Fruit fly (Drosophila melanogaster) whole organism, embryonic: Measurements from ENCODE around the gene p115.

Source experiments
- Abd-B ChIP-seq: fragments of 200-800 bp; sonication (Bioruptor generic); optimal IDR thresholded peaks from 2 replicates; lab custom pipeline; 2018; ENCODE audit warnings: missing biosample characterization, mild to moderate bottlenecking, missing genetic modification characterization, moderate library complexity
- Antp ChIP-seq: fragments of 200-800 bp; sonication (Bioruptor generic); optimal IDR thresholded peaks from 3 replicates; lab custom pipeline; 2016; ENCODE audit warnings: missing biosample characterization, missing genetic modification characterization
- Atf-2 ChIP-seq: fragments of 200-800 bp; sonication (Bioruptor generic); optimal IDR thresholded peaks from 2 replicates; lab custom pipeline; 2016; ENCODE audit warnings: missing biosample characterization, missing genetic modification characterization
- Atf3 ChIP-seq: fragments of 200-800 bp; sonication (Bioruptor generic); optimal IDR thresholded peaks from 3 replicates; lab custom pipeline; 2016; ENCODE audit warnings: missing biosample characterization, missing genetic modification characterization
- Bteb2 ChIP-seq: fragments of 200-800 bp; sonication (Bioruptor generic); optimal IDR thresholded peaks from 2 replicates; lab custom pipeline; 2016; ENCODE audit warnings: missing biosample characterization, missing genetic modification characterization
- CG11247 ChIP-seq: fragments of 200-800 bp; sonication (Bioruptor generic); IDR thresholded peaks from 2 replicates; pipeline ENCODE4 v1.3.6; 2022; ENCODE audit warnings: missing biosample characterization, missing genetic modification characterization
- CG1233 ChIP-seq: fragments of 200-800 bp; sonication (Bioruptor generic); optimal IDR thresholded peaks from 4 replicates; lab custom pipeline; 2018; ENCODE audit warnings: missing biosample characterization, mild to moderate bottlenecking, missing genetic modification characterization
- CG12942 ChIP-seq: fragments of 200-800 bp; sonication (Bioruptor generic); optimal IDR thresholded peaks from 3 replicates; lab custom pipeline; 2016; ENCODE audit warnings: missing biosample characterization, missing genetic modification characterization
- CG13296 ChIP-seq: fragments of 200-800 bp; sonication (Bioruptor generic); optimal IDR thresholded peaks from 3 replicates; lab custom pipeline; 2018; ENCODE audit warnings: missing biosample characterization, mild to moderate bottlenecking, missing genetic modification characterization
- CG14050 ChIP-seq: fragments of 200-800 bp; sonication (Bioruptor generic); IDR thresholded peaks from 3 replicates; pipeline ENCODE4 v1.3.6; 2022; ENCODE audit warnings: missing biosample characterization, missing genetic modification characterization
- CG17568 ChIP-seq: fragments of 200-800 bp; sonication (Bioruptor generic); optimal IDR thresholded peaks from 2 replicates; lab custom pipeline; 2018; ENCODE audit warnings: missing biosample characterization, mild to moderate bottlenecking, missing genetic modification characterization, moderate library complexity
- CG17612 ChIP-seq: fragments of 200-800 bp; sonication (Bioruptor generic); IDR thresholded peaks from 2 replicates; pipeline ENCODE4 v1.3.6; 2022; ENCODE audit warnings: missing biosample characterization, missing genetic modification characterization
- CG2202 ChIP-seq: fragments of 200-800 bp; sonication (Bioruptor generic); optimal IDR thresholded peaks from 2 replicates; lab custom pipeline; 2018; ENCODE audit warnings: missing biosample characterization, mild to moderate bottlenecking, missing genetic modification characterization
- CG3065 ChIP-seq: fragments of 200-800 bp; sonication (Bioruptor generic); optimal IDR thresholded peaks from 2 replicates; lab custom pipeline; 2016; ENCODE audit warnings: missing biosample characterization, missing genetic modification characterization
- CG3407 ChIP-seq: fragments of 200-800 bp; sonication (Bioruptor generic); optimal IDR thresholded peaks from 2 replicates; lab custom pipeline; 2018; ENCODE audit warnings: missing biosample characterization, mild to moderate bottlenecking, missing genetic modification characterization
- CG3726 ChIP-seq: fragments of 200-800 bp; sonication (Bioruptor generic); IDR thresholded peaks from 3 replicates; pipeline ENCODE4, ENCODE4 v1.3.6; 2022; ENCODE audit warnings: missing biosample characterization, missing genetic modification characterization
- CG3838 ChIP-seq: fragments of 200-800 bp; sonication (Bioruptor generic); optimal IDR thresholded peaks from 3 replicates; lab custom pipeline; 2016; ENCODE audit warnings: missing biosample characterization, missing genetic modification characterization
- CG4282 ChIP-seq: fragments of 200-800 bp; sonication (Bioruptor generic); optimal IDR thresholded peaks from 2 replicates; lab custom pipeline; 2016; ENCODE audit warnings: missing biosample characterization, missing genetic modification characterization
- CG6813 ChIP-seq: fragments of 200-800 bp; sonication (Bioruptor generic); optimal IDR thresholded peaks from 2 replicates; lab custom pipeline; 2017; ENCODE audit warnings: missing biosample characterization, missing genetic modification characterization, mild to moderate bottlenecking, moderate library complexity, missing genetic modification reagents
- CG7372 ChIP-seq: fragments of 200-800 bp; sonication (Bioruptor generic); IDR thresholded peaks from 2 replicates; pipeline ENCODE4 v1.3.6; 2022; ENCODE audit warnings: missing biosample characterization, missing genetic modification characterization
- CG8281 ChIP-seq: fragments of 200-800 bp; sonication (Bioruptor generic); optimal IDR thresholded peaks from 2 replicates; lab custom pipeline; 2018; ENCODE audit warnings: missing biosample characterization, mild to moderate bottlenecking, missing genetic modification characterization, moderate library complexity
- CG9437 ChIP-seq: fragments of 200-800 bp; sonication (Bioruptor generic); optimal IDR thresholded peaks from 2 replicates; lab custom pipeline; 2018; ENCODE audit warnings: missing biosample characterization, mild to moderate bottlenecking, missing genetic modification characterization
- CTCF ChIP-seq: fragments of 200-800 bp; sonication (Bioruptor generic); optimal IDR thresholded peaks from 2 replicates; lab custom pipeline; 2017; ENCODE audit warnings: missing biosample characterization, mild to moderate bottlenecking, missing genetic modification characterization, moderate library complexity
- CkIIα-i1 ChIP-seq: fragments of 200-800 bp; sonication (Bioruptor generic); IDR thresholded peaks from 2 replicates; pipeline ENCODE4 v1.3.6; 2022; ENCODE audit warnings: missing biosample characterization, missing genetic modification characterization
- Dbx ChIP-seq: fragments of 200-800 bp; sonication (Bioruptor generic); IDR thresholded peaks from 3 replicates; pipeline ENCODE4 v1.3.6; 2022; ENCODE audit warnings: missing biosample characterization, missing genetic modification characterization
- Deaf1 ChIP-seq: fragments of 200-800 bp; optimal IDR thresholded peaks from 3 replicates; lab custom pipeline; 2019; ENCODE audit warnings: missing biosample characterization, mild to moderate bottlenecking, missing genetic modification characterization, moderate library complexity
- ERR ChIP-seq: fragments of 200-800 bp; sonication (Bioruptor generic); optimal IDR thresholded peaks from 2 replicates; lab custom pipeline; 2016; ENCODE audit warnings: missing biosample characterization, missing genetic modification characterization
- Fer2 ChIP-seq: fragments of 200-800 bp; sonication (Bioruptor generic); optimal IDR thresholded peaks from 2 replicates; lab custom pipeline; 2018; ENCODE audit warnings: missing biosample characterization, mild to moderate bottlenecking, missing genetic modification characterization, moderate library complexity
- Hand ChIP-seq: fragments of 200-800 bp; sonication (Bioruptor generic); optimal IDR thresholded peaks from 2 replicates; lab custom pipeline; 2017; ENCODE audit warnings: mild to moderate bottlenecking, missing biosample characterization, missing genetic modification reagents, missing genetic modification characterization
- HmgD ChIP-seq: fragments of 200-800 bp; sonication (Bioruptor generic); optimal IDR thresholded peaks from 3 replicates; lab custom pipeline; 2016; ENCODE audit warnings: missing biosample characterization, missing genetic modification characterization
- Meics ChIP-seq: fragments of 200-800 bp; sonication (Bioruptor generic); optimal IDR thresholded peaks from 2 replicates; lab custom pipeline; 2017; ENCODE audit warnings: missing biosample characterization, mild to moderate bottlenecking, missing genetic modification characterization
- NFAT ChIP-seq: fragments of 200-800 bp; sonication (Bioruptor generic); IDR thresholded peaks from 2 replicates; pipeline ENCODE4 v1.3.6; 2022; ENCODE audit warnings: missing biosample characterization, missing genetic modification characterization
- Ssrp ChIP-seq: fragments of 200-800 bp; sonication (Bioruptor generic); optimal IDR thresholded peaks from 2 replicates; lab custom pipeline; 2018; ENCODE audit warnings: missing biosample characterization, mild to moderate bottlenecking, missing genetic modification characterization, moderate library complexity
- Xrp1 ChIP-seq: fragments of 200-800 bp; sonication (Bioruptor generic); IDR thresholded peaks from 2 replicates; pipeline ENCODE4 v1.3.6; 2022; ENCODE audit warnings: missing biosample characterization, missing genetic modification characterization
- amos ChIP-seq: fragments of 200-800 bp; sonication (Bioruptor generic); IDR thresholded peaks from 2 replicates; pipeline ENCODE4 v1.3.6; 2022; ENCODE audit warnings: missing biosample characterization, missing genetic modification characterization; ENCODE audit not compliant: partially characterized antibody
- bowl ChIP-seq: fragments of 200-800 bp; sonication (Bioruptor generic); IDR thresholded peaks from 2 replicates; pipeline ENCODE4 v1.3.6; 2022; ENCODE audit warnings: missing biosample characterization, missing genetic modification characterization
- cas ChIP-seq: fragments of 200-800 bp; sonication (Bioruptor generic); IDR thresholded peaks from 2 replicates; pipeline ENCODE4 v1.3.6; 2022; ENCODE audit warnings: missing biosample characterization, missing genetic modification characterization
- croc ChIP-seq: fragments of 200-800 bp; sonication (Bioruptor generic); conservative IDR thresholded peaks from 3 replicates; pipeline ENCODE4 v1.3.6; 2022; ENCODE audit warnings: missing biosample characterization, missing genetic modification characterization
- dimm ChIP-seq: fragments of 200-800 bp; sonication (Bioruptor generic); IDR thresholded peaks from 2 replicates; pipeline ENCODE4 v1.3.6; 2022; ENCODE audit warnings: missing biosample characterization, missing genetic modification characterization
- dysf ChIP-seq: fragments of 200-800 bp; sonication (Bioruptor generic); IDR thresholded peaks from 3 replicates; pipeline ENCODE4 v1.3.6; 2022; ENCODE audit warnings: missing biosample characterization, missing genetic modification characterization
- h ChIP-seq: fragments of >200 bp; optimal IDR thresholded peaks from 2 replicates; lab custom pipeline; 2017
- ken ChIP-seq: fragments of 200-800 bp; sonication (Bioruptor generic); IDR thresholded peaks from 3 replicates; pipeline ENCODE4 v1.3.6; 2022; ENCODE audit warnings: missing biosample characterization, missing genetic modification characterization
- lbe ChIP-seq: fragments of 200-800 bp; sonication (Bioruptor generic); optimal IDR thresholded peaks from 2 replicates; lab custom pipeline; 2016; ENCODE audit warnings: missing biosample characterization, mild to moderate bottlenecking, missing genetic modification characterization
- lmd ChIP-seq: fragments of 200-800 bp; sonication (Bioruptor generic); IDR thresholded peaks from 2 replicates; pipeline ENCODE4 v1.3.6; 2022; ENCODE audit warnings: missing biosample characterization, missing genetic modification characterization
- lov ChIP-seq, 2 experiments: fragments of 200-800 bp in 1 of 2; fragments of >200 bp in 1 of 2; sonication (Bioruptor generic) in 1 of 2; IDR thresholded peaks in 1 of 2; optimal IDR thresholded peaks in 1 of 2; 2 replicates in 1 of 2; 3 replicates in 1 of 2; pipeline versions ENCODE4 v1.3.6 to Lab custom; 2017 to 2022; ENCODE audit warnings: missing biosample characterization in 1 of 2, missing genetic modification characterization in 1 of 2
- nau ChIP-seq: fragments of 200-800 bp; sonication (Bioruptor generic); optimal IDR thresholded peaks from 3 replicates; lab custom pipeline; 2017; ENCODE audit warnings: missing biosample characterization, mild to moderate bottlenecking, missing genetic modification characterization, missing genetic modification reagents
- pita ChIP-seq: fragments of 200-800 bp; sonication (Bioruptor generic); optimal IDR thresholded peaks from 2 replicates; lab custom pipeline; 2017; ENCODE audit warnings: missing biosample characterization, mild to moderate bottlenecking, missing genetic modification characterization
- pnt ChIP-seq: fragments of 200-800 bp; sonication (Bioruptor generic); optimal IDR thresholded peaks from 3 replicates; lab custom pipeline; 2016; ENCODE audit warnings: missing biosample characterization, missing genetic modification characterization
- so ChIP-seq: fragments of 200-800 bp; sonication (Bioruptor generic); IDR thresholded peaks from 3 replicates; pipeline ENCODE4 v1.3.6; 2022; ENCODE audit warnings: missing biosample characterization, missing genetic modification characterization
- tx ChIP-seq: fragments of 200-800 bp; sonication (Bioruptor generic); optimal IDR thresholded peaks from 2 replicates; lab custom pipeline; 2016; ENCODE audit warnings: missing biosample characterization, missing genetic modification characterization
- vfl ChIP-seq: fragments of 200-800 bp; sonication (Bioruptor generic); optimal IDR thresholded peaks from 2 replicates; lab custom pipeline; 2016; ENCODE audit warnings: missing biosample characterization, missing genetic modification characterization

The p115 gene

dm6 chrX:7888386-7889024, 5.3 kb upstream of the p115 start, which contains the start of gene Acat1 (continued):
- TF ChIP-seq Atf-2 (GFP tag; lab: Kevin White, UChicago) (peak; percentile 34), Xrp1 (peak; percentile 83), nau (GFP tag; lab: Kevin White, UChicago) (no peak), Deaf1 (tag; lab: Kevin White, UChicago) (no peak), CG6813 (peak; percentile 12), so (GFP tag; lab: Robert Waterston, UW) (0 out of 3 replicates have a peak, but pooled peaks have one; percentile 12), CG14050 (GFP tag; lab: Robert Waterston, UW) (no peak; the same call in 2 of the 3 replicates), CG1233 (peak; percentile 33), CG11247 (GFP tag; lab: Robert Waterston, UW) (peak; percentile 41; the same call in 1 of the 2 replicates), HmgD (GFP tag; lab: Kevin White, UChicago) (peak; percentile 29), CG2202 (peak; percentile 35), ken (GFP tag; lab: Robert Waterston, UW) (peak; percentile 76; the same call in 1 of the 3 replicates), CG8281 (tag; lab: Kevin White, UChicago) (no peak), vfl (GFP tag; lab: Kevin White, UChicago) (no peak), CkIIα-i1 (no peak), bowl (GFP tag; lab: Robert Waterston, UW) (no peak), pita (GFP tag; lab: Kevin White, UChicago) (no peak), Hand (GFP tag; lab: Kevin White, UChicago) (no peak), croc (GFP tag; lab: Robert Waterston, UW) (no peak), ERR (no peak), CG17568 (GFP tag; lab: Kevin White, UChicago) (no peak), CG3407 (GFP tag; lab: Kevin White, UChicago) (peak; percentile 33), NFAT (GFP tag; lab: Robert Waterston, UW) (no peak), CTCF (no peak), Fer2 (tag; lab: Kevin White, UChicago) (no peak), lbe (GFP tag; lab: Kevin White, UChicago) (peak; percentile 81), pnt (GFP tag; lab: Kevin White, UChicago) (peak; percentile 1), CG7372 (GFP tag; lab: Robert Waterston, UW) (peak; percentile 34; the same call in 1 of the 2 replicates), CG17612 (GFP tag; lab: Robert Waterston, UW) (no peak), Dbx (GFP tag; lab: Robert Waterston, UW) (peak; percentile 22; the same call in 1 of the 3 replicates), Antp (GFP tag; lab: Kevin White, UChicago) (peak; percentile 5), CG12942 (GFP tag; lab: Kevin White, UChicago) (peak; percentile 12), CG13296 (GFP tag; lab: Kevin White, UChicago) (no peak), Meics (peak; percentile 52), Abd-B (GFP tag; lab: Kevin White, UChicago) (peak; percentile 12), CG3065 (GFP tag; lab: Kevin White, UChicago) (no peak), CG9437 (GFP tag; lab: Kevin White, UChicago) (peak; percentile 47), CG3726 (no peak), lov (optimal IDR thresholded peaks at IDR 0.05; lab: Kevin White, UChicago) (no peak), lov (GFP tag; IDR thresholded peaks at IDR 0.05; lab: Robert Waterston, UW) (no peak), Ssrp (tag; lab: Kevin White, UChicago) (peak; percentile 18), CG4282 (GFP tag; lab: Kevin White, UChicago) (no peak), amos (GFP tag; lab: Robert Waterston, UW) (peak; percentile 46; the same call in 1 of the 2 replicates), dysf (GFP tag; lab: Robert Waterston, UW) (0 out of 3 replicates have a peak, but pooled peaks have one; percentile 20), Atf3 (GFP tag; lab: Kevin White, UChicago) (no peak), tx (GFP tag; lab: Kevin White, UChicago) (peak; percentile 44), cas (GFP tag; lab: Robert Waterston, UW) (no peak), CG3838 (GFP tag; lab: Kevin White, UChicago) (no peak), lmd (0 out of 2 replicates have a peak, but pooled peaks have one; percentile 31), h (no peak), Bteb2 (peak; percentile 38), dimm (no peak)
